Worm (Caenorhabditis elegans) whole organism, L1 larva: ENCODE results near the gene ugt-24.

Source experiments
- C16A3.4 ChIP-seq: fragments of 150-350 bp; optimal IDR thresholded peaks from 2 replicates; lab custom pipeline; 2014; ENCODE audit warnings: missing biosample characterization, missing genetic modification characterization
- C34B4.2 ChIP-seq: sonication (generic microtip); optimal IDR thresholded peaks from 2 replicates; lab custom pipeline; 2017; ENCODE audit warnings: mild to moderate bottlenecking, missing genetic modification characterization, missing compliant biosample characterization
- F16B12.6 ChIP-seq: fragments of 150-350 bp; optimal IDR thresholded peaks from 2 replicates; lab custom pipeline; 2014; ENCODE audit warnings: missing biosample characterization, missing genetic modification characterization
- Y116A8C.19 ChIP-seq: sonication (generic microtip); optimal IDR thresholded peaks from 2 replicates; lab custom pipeline; 2016; ENCODE audit warnings: missing compliant biosample characterization, missing genetic modification characterization, borderline replicate concordance
- alr-1 ChIP-seq: fragments of 200-800 bp; sonication (Bioruptor generic); optimal IDR thresholded peaks from 2 replicates; lab custom pipeline; 2018; ENCODE audit warnings: borderline replicate concordance, mild to moderate bottlenecking, missing genetic modification characterization, missing compliant biosample characterization
- aly-2 ChIP-seq: fragments of 150-350 bp; optimal IDR thresholded peaks from 2 replicates; lab custom pipeline; 2014; ENCODE audit warnings: missing biosample characterization, missing genetic modification characterization
- ceh-82 ChIP-seq, 3 experiments: fragments of 150-350 bp in 1 of 3; sonication (generic microtip) in 2 of 3; optimal IDR thresholded peaks; 2 replicates each; lab custom pipeline; 2014 to 2017; ENCODE audit warnings: missing biosample characterization in 3 of 3, missing genetic modification characterization in 3 of 3
- dpl-1 ChIP-seq, 3 experiments: fragments of 150-350 bp in 2 of 3; sonication (generic microtip) in 1 of 3; optimal IDR thresholded peaks; 2 replicates each; lab custom pipeline; 2014 to 2017; ENCODE audit warnings: missing biosample characterization in 3 of 3, missing genetic modification characterization in 3 of 3, missing genetic modification reagents in 3 of 3
- dsc-1 ChIP-seq: sonication (generic microtip); optimal IDR thresholded peaks from 2 replicates; lab custom pipeline; 2016; ENCODE audit warnings: mild to moderate bottlenecking, missing genetic modification characterization, missing compliant biosample characterization
- efl-1 ChIP-seq, 4 experiments: fragments of 150-350 bp; optimal IDR thresholded peaks in 3 of 4; peaks in 1 of 4; 1 replicate in 1 of 4; 2 replicates in 3 of 4; lab custom pipeline; 2014; ENCODE audit warnings: missing biosample characterization in 2 of 4, missing genetic modification characterization in 2 of 4, missing genetic modification reagents in 2 of 4
- efl-3 ChIP-seq: fragments of 200-800 bp; sonication (Bioruptor generic); optimal IDR thresholded peaks from 2 replicates; lab custom pipeline; 2018; ENCODE audit warnings: mild to moderate bottlenecking, missing genetic modification characterization, missing compliant biosample characterization
- egl-13 ChIP-seq: sonication (generic microtip); optimal IDR thresholded peaks from 2 replicates; lab custom pipeline; 2016; ENCODE audit warnings: missing genotype, missing genetic modification reagents, missing genetic modification characterization, missing compliant biosample characterization
- elt-2 ChIP-seq: sonication (generic microtip); optimal IDR thresholded peaks from 2 replicates; lab custom pipeline; 2016; ENCODE audit warnings: missing genetic modification characterization, mild to moderate bottlenecking, inconsistent platforms, missing compliant biosample characterization, missing genetic modification reagents
- fkh-10 ChIP-seq: sonication (generic microtip); optimal IDR thresholded peaks from 2 replicates; lab custom pipeline; 2017; ENCODE audit warnings: missing biosample characterization, missing genetic modification reagents, missing genetic modification characterization
- fkh-8 ChIP-seq: sonication (generic microtip); optimal IDR thresholded peaks from 2 replicates; lab custom pipeline; 2016; ENCODE audit warnings: mild to moderate bottlenecking, missing genetic modification characterization, missing compliant biosample characterization
- fos-1 ChIP-seq: fragments of 150-350 bp; optimal IDR thresholded peaks from 2 replicates; lab custom pipeline; 2014; ENCODE audit warnings: missing biosample characterization, missing genetic modification characterization
- grh-1 ChIP-seq: fragments of 200-800 bp; sonication (Bioruptor generic); IDR thresholded peaks from 2 replicates; pipeline ENCODE4 v1.3.6; 2022; ENCODE audit warnings: missing genetic modification reagents, missing genetic modification characterization, missing compliant biosample characterization
- hpl-2 ChIP-seq: fragments of 150-350 bp; optimal IDR thresholded peaks from 2 replicates; lab custom pipeline; 2014; ENCODE audit warnings: missing biosample characterization, missing genetic modification reagents, missing genetic modification characterization
- irx-1 ChIP-seq: sonication (generic microtip); optimal IDR thresholded peaks from 2 replicates; lab custom pipeline; 2016; ENCODE audit warnings: missing genetic modification characterization, missing compliant biosample characterization
- jun-1 ChIP-seq: fragments of 150-350 bp; optimal IDR thresholded peaks from 2 replicates; lab custom pipeline; 2014; ENCODE audit warnings: missing biosample characterization, missing genetic modification reagents, missing genetic modification characterization
- lin-13 ChIP-seq: fragments of 150-350 bp; optimal IDR thresholded peaks from 2 replicates; lab custom pipeline; 2014; ENCODE audit warnings: missing biosample characterization, missing genetic modification reagents, missing genetic modification characterization
- lin-15B ChIP-seq: fragments of 150-350 bp; sonication (generic microtip); optimal IDR thresholded peaks from 3 replicates; lab custom pipeline; 2014; ENCODE audit warnings: missing biosample characterization, missing genetic modification characterization
- lin-35 ChIP-seq, 2 experiments: fragments of 150-350 bp; optimal IDR thresholded peaks; 2 replicates each; lab custom pipeline; 2014; ENCODE audit warnings: missing biosample characterization in 2 of 2, missing genetic modification characterization in 2 of 2, missing genetic modification reagents in 2 of 2
- lin-39 ChIP-seq: fragments of 150-350 bp; optimal IDR thresholded peaks from 2 replicates; lab custom pipeline; 2014; ENCODE audit warnings: missing biosample characterization, missing genetic modification reagents, missing genetic modification characterization
- lsy-2 ChIP-seq, 2 experiments: fragments of 150-350 bp; optimal IDR thresholded peaks; 2 replicates each; lab custom pipeline; 2014; ENCODE audit warnings: missing biosample characterization in 2 of 2, missing genetic modification characterization in 2 of 2
- mdl-1 ChIP-seq, 2 experiments: fragments of 150-350 bp; optimal IDR thresholded peaks; 2 replicates each; lab custom pipeline; 2014 to 2017; ENCODE audit warnings: missing biosample characterization in 2 of 2, missing genetic modification characterization in 2 of 2, inconsistent platforms in 1 of 2
- mep-1 ChIP-seq: fragments of 150-350 bp; optimal IDR thresholded peaks from 2 replicates; lab custom pipeline; 2014; ENCODE audit warnings: missing biosample characterization, missing genetic modification characterization
- nhr-11 ChIP-seq: fragments of 150-350 bp; optimal IDR thresholded peaks from 2 replicates; lab custom pipeline; 2014; ENCODE audit warnings: missing biosample characterization, missing genetic modification characterization
- nhr-19 ChIP-seq: fragments of 200-800 bp; sonication (Bioruptor generic); conservative IDR thresholded peaks from 2 replicates; pipeline ENCODE4 v1.3.6; 2022; ENCODE audit warnings: missing genetic modification characterization, missing compliant biosample characterization
- nhr-20 ChIP-seq: sonication (generic microtip); optimal IDR thresholded peaks from 2 replicates; lab custom pipeline; 2016; ENCODE audit warnings: mild to moderate bottlenecking, missing genetic modification characterization, missing compliant biosample characterization
- nhr-237 ChIP-seq: fragments of 150-350 bp; optimal IDR thresholded peaks from 2 replicates; lab custom pipeline; 2014; ENCODE audit warnings: missing biosample characterization, missing genetic modification characterization
- nhr-47 ChIP-seq: sonication (generic microtip); optimal IDR thresholded peaks from 2 replicates; lab custom pipeline; 2016; ENCODE audit warnings: mild to moderate bottlenecking, missing genetic modification characterization, moderate library complexity, missing compliant biosample characterization
- nhr-71 ChIP-seq: sonication (generic microtip); optimal IDR thresholded peaks from 2 replicates; lab custom pipeline; 2016; ENCODE audit warnings: mild to moderate bottlenecking, missing genetic modification characterization, moderate library complexity, missing compliant biosample characterization
- nhr-76 ChIP-seq: sonication (generic microtip); optimal IDR thresholded peaks from 2 replicates; lab custom pipeline; 2017; ENCODE audit warnings: missing biosample characterization, missing genetic modification characterization
- nhr-85 ChIP-seq: sonication (generic microtip); peaks from one replicate; lab custom pipeline; 2016; ENCODE audit warnings: missing genetic modification characterization, inconsistent platforms, missing compliant biosample characterization
- nhr-90 ChIP-seq: sonication (generic microtip); optimal IDR thresholded peaks from 2 replicates; lab custom pipeline; 2016; ENCODE audit warnings: mild to moderate bottlenecking, missing genetic modification characterization, missing compliant biosample characterization; ENCODE audit not compliant: poor library complexity
- pag-3 ChIP-seq: sonication (generic microtip); optimal IDR thresholded peaks from 2 replicates; lab custom pipeline; 2017; ENCODE audit warnings: missing genetic modification characterization, mild to moderate bottlenecking, missing compliant biosample characterization, antibody characterized with exemption, borderline replicate concordance; ENCODE audit not compliant: insufficient read depth
- pax-3 ChIP-seq: fragments of 200-800 bp; sonication (Bioruptor generic); optimal IDR thresholded peaks from 2 replicates; lab custom pipeline; 2018; ENCODE audit warnings: mild to moderate bottlenecking, missing genetic modification characterization, moderate library complexity, missing compliant biosample characterization
- pqm-1 ChIP-seq: sonication (generic microtip); optimal IDR thresholded peaks from 3 replicates; lab custom pipeline; 2017; ENCODE audit warnings: missing biosample characterization, missing genetic modification characterization
- rnt-1 ChIP-seq: sonication (generic microtip); optimal IDR thresholded peaks from 2 replicates; lab custom pipeline; 2016; ENCODE audit warnings: mild to moderate bottlenecking, missing genetic modification characterization, moderate library complexity, missing compliant biosample characterization
- skn-1 ChIP-seq: fragments of 150-350 bp; optimal IDR thresholded peaks from 2 replicates; lab custom pipeline; 2014; ENCODE audit warnings: missing biosample characterization, missing genetic modification characterization
- snpc-4 ChIP-seq: fragments of 150-350 bp; optimal IDR thresholded peaks from 2 replicates; lab custom pipeline; 2014; ENCODE audit warnings: missing biosample characterization, missing genetic modification characterization
- snu-23 ChIP-seq: sonication (generic microtip); optimal IDR thresholded peaks from 2 replicates; lab custom pipeline; 2016; ENCODE audit warnings: missing genetic modification characterization, missing compliant biosample characterization
- sox-4 ChIP-seq: sonication (generic microtip); optimal IDR thresholded peaks from 2 replicates; lab custom pipeline; 2016; ENCODE audit warnings: missing genetic modification characterization, missing compliant biosample characterization
- sup-37 ChIP-seq: fragments of 200-800 bp; sonication (Bioruptor generic); optimal IDR thresholded peaks from 2 replicates; lab custom pipeline; 2018; ENCODE audit warnings: mild to moderate bottlenecking, missing genetic modification characterization, missing compliant biosample characterization
- swsn-7 ChIP-seq: sonication (generic microtip); optimal IDR thresholded peaks from 2 replicates; lab custom pipeline; 2016; ENCODE audit warnings: missing genetic modification characterization, missing compliant biosample characterization
- tbx-2 ChIP-seq: sonication (generic microtip); optimal IDR thresholded peaks from 2 replicates; lab custom pipeline; 2016; ENCODE audit warnings: missing genetic modification characterization, missing compliant biosample characterization
- tlp-1 ChIP-seq: fragments of 150-350 bp; optimal IDR thresholded peaks from 2 replicates; lab custom pipeline; 2014; ENCODE audit warnings: missing biosample characterization, missing genetic modification characterization
- unc-130 ChIP-seq: fragments of 150-350 bp; optimal IDR thresholded peaks from 2 replicates; lab custom pipeline; 2017; ENCODE audit warnings: missing biosample characterization, missing genetic modification characterization, inconsistent platforms
- unc-86 ChIP-seq: sonication (generic microtip); optimal IDR thresholded peaks from 2 replicates; lab custom pipeline; 2016; ENCODE audit warnings: missing genetic modification characterization, missing compliant biosample characterization
- xbp-1 ChIP-seq: sonication (generic microtip); optimal IDR thresholded peaks from 2 replicates; lab custom pipeline; 2016; ENCODE audit warnings: missing genetic modification characterization, missing compliant biosample characterization
- zip-4 ChIP-seq: fragments of 200-800 bp; sonication (Bioruptor generic); optimal IDR thresholded peaks from 2 replicates; lab custom pipeline; 2018; ENCODE audit warnings: mild to moderate bottlenecking, missing genetic modification characterization, moderate library complexity, missing compliant biosample characterization
- ztf-4 ChIP-seq: fragments of 150-350 bp; optimal IDR thresholded peaks from 2 replicates; lab custom pipeline; 2014; ENCODE audit warnings: missing biosample characterization, missing genetic modification characterization

Gene ugt-24

DNA sequence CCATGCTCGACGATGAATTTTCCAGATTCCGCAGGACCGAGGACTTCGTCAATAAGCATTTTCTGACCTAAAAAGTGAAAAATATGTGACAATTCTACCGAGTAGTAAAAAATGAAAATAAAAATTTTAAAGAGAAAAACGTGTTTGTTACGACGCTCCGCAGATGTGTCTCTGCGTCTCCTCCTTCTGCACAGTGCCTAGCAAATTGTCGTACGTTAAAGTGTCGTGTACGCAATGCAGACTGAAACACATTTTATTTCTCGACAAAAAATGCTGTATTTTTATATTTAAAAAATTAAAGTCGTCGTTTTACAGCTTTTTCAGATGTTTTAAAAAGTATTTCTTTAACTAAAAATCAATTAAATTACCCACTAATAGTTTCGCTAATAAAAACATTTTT is 53.7 kb downstream of the ugt-24 start, which contains the start of gene C11D2.4:
C11D2.4 (minus strand) TSS at position 128 of the 400 bp plus-strand sequence.
- peak; percentile 29 to 74 (median 66) for TF ChIP-seq dpl-1 (GFP tag; optimal IDR thresholded peaks at IDR 0.05; lab: Kevin White, UChicago)
- peak; percentile 59 to 70 for TF ChIP-seq lsy-2 (tag; optimal IDR thresholded peaks at IDR 0.05; lab: Kevin White, UChicago)
- no peak for TF ChIP-seq nhr-237 (tag; lab: Kevin White, UChicago)
- TF ChIP-seq hpl-2 (GFP tag; lab: Kevin White, UChicago) = no peak
- TF ChIP-seq nhr-76 = no peak
- TF ChIP-seq ceh-82 (tag; optimal IDR thresholded peaks at IDR 0.05; lab: Kevin White, UChicago) = no peak
- no peak for TF ChIP-seq sup-37 (GFP tag; lab: Kevin White, UChicago)
- TF ChIP-seq lin-39 (tag; lab: Kevin White, UChicago) = no peak
- peak; percentile 57 for TF ChIP-seq nhr-20 (tag; lab: Kevin White, UChicago)
- TF ChIP-seq F16B12.6 (tag; lab: Kevin White, UChicago) = peak; percentile 89
- TF ChIP-seq alr-1 = no peak
- no peak for TF ChIP-seq egl-13 (tag; lab: Kevin White, UChicago)
- TF ChIP-seq C34B4.2 (tag; lab: Kevin White, UChicago) = no peak
- no peak for TF ChIP-seq efl-3 (GFP tag; lab: Kevin White, UChicago)
- no peak for TF ChIP-seq fkh-8 (tag; lab: Kevin White, UChicago)
- peak; percentile 5 for TF ChIP-seq skn-1
- no peak for TF ChIP-seq nhr-85 (tag; lab: Kevin White, UChicago)
- no peak for TF ChIP-seq aly-2
- peak; percentile 5 for TF ChIP-seq unc-86 (tag; lab: Kevin White, UChicago)
- peak in 1 of 2 experiments; percentile 73 for TF ChIP-seq mdl-1 (tag; optimal IDR thresholded peaks at IDR 0.05; lab: Kevin White, UChicago)
- no peak for TF ChIP-seq pax-3 (tag; lab: Kevin White, UChicago)
- TF ChIP-seq ztf-4 (tag; lab: Kevin White, UChicago) = no peak
- no peak for TF ChIP-seq pqm-1 (tag; lab: Kevin White, UChicago)
- peak; percentile 52 for TF ChIP-seq grh-1
- no peak for TF ChIP-seq tlp-1 (tag; lab: Kevin White, UChicago)
- TF ChIP-seq irx-1 (tag; lab: Kevin White, UChicago) = peak; percentile 48
- peak; percentile 71 for TF ChIP-seq nhr-71 (tag; lab: Kevin White, UChicago)
- TF ChIP-seq pag-3 (tag; lab: Kevin White, UChicago) = no peak
- peak; percentile 37 for TF ChIP-seq nhr-90 (tag; lab: Kevin White, UChicago)
- TF ChIP-seq xbp-1 (tag; lab: Kevin White, UChicago) = peak; percentile 49
- TF ChIP-seq dsc-1 = peak; percentile 75
- TF ChIP-seq fos-1 (tag; lab: Kevin White, UChicago) = no peak
- TF ChIP-seq lin-35 (GFP tag; optimal IDR thresholded peaks at IDR 0.05; lab: Kevin White, UChicago) = peak; percentile 36 to 72
- peak; percentile 26 for TF ChIP-seq C16A3.4 (tag; lab: Kevin White, UChicago)
- no peak for TF ChIP-seq lin-15B (tag; lab: Kevin White, UChicago)
- peak; percentile 55 for TF ChIP-seq snpc-4 (tag; lab: Kevin White, UChicago)
- peak; percentile 56 for TF ChIP-seq rnt-1 (tag; lab: Kevin White, UChicago)
- TF ChIP-seq zip-4 (GFP tag; lab: Kevin White, UChicago) = no peak
- TF ChIP-seq swsn-7 (tag; lab: Kevin White, UChicago) = peak; percentile 57
- TF ChIP-seq lin-13 = no peak
- TF ChIP-seq nhr-11 (tag; lab: Kevin White, UChicago) = no peak
- peak; percentile 50 for TF ChIP-seq mep-1 (tag; lab: Kevin White, UChicago)
- TF ChIP-seq sox-4 = no peak
- peak; percentile 51; the same call in 1 of the 2 replicates for TF ChIP-seq nhr-19
- no peak for TF ChIP-seq elt-2
- TF ChIP-seq Y116A8C.19 (tag; lab: Kevin White, UChicago) = no peak
- TF ChIP-seq snu-23 = peak; percentile 73
- peak; percentile 20 for TF ChIP-seq unc-130 (tag; lab: Kevin White, UChicago)
- TF ChIP-seq nhr-47 (tag; lab: Kevin White, UChicago) = peak; percentile 69
- no peak for TF ChIP-seq jun-1 (tag; lab: Kevin White, UChicago)
- TF ChIP-seq tbx-2 (tag; lab: Kevin White, UChicago) = peak; percentile 55
- TF ChIP-seq efl-1 (optimal IDR thresholded peaks at IDR 0.05; lab: Kevin White, UChicago) = peak; percentile 61 to 74
- TF ChIP-seq efl-1 (GFP tag; optimal IDR thresholded peaks at IDR 0.05 in 1 of 2; lab: Kevin White, UChicago) = peak; percentile 64 to 93
- TF ChIP-seq fkh-10 (GFP tag; lab: Kevin White, UChicago) = no peak
